Fruit fly (Drosophila melanogaster): ENCODE data around the gene CecB.

The CecB gene

DNA sequence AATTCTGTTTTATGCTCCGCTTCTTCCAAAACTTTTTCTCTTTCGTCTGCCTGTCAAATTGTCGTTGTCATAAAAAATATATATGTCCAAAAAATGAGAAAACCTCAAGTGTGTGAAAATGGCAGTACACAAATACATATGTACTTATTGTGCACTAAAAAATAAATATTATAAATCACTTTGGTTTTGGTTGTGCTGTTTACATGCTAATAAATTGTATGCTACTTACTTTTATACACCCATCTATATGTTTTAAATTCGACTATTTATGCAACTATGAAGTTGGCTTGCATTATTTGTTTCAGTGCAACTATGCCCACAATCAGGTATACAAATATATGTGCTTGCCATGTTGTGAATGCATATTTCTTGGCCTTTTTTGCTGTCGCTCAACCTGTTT is 44.0 kb upstream of the CecB start:
- TF ChIP-seq CG8159 (tag; optimal IDR thresholded peaks at IDR 0.05), result peak; percentile 81
- peak; percentile 18 for TF ChIP-seq CG14655 (GFP tag; optimal IDR thresholded peaks at IDR 0.05)
- TF ChIP-seq rn (GFP tag; IDR thresholded peaks at IDR 0.05), result no peak
- no peak for TF ChIP-seq gl (tag; optimal IDR thresholded peaks at IDR 0.05)
- 0 out of 2 replicates have a peak, but pooled peaks have one; percentile 25 for TF ChIP-seq CG10348 (GFP tag; IDR thresholded peaks at IDR 0.05)
- peak; percentile 89 for TF ChIP-seq Pif1A (GFP tag; optimal IDR thresholded peaks at IDR 0.05)
- TF ChIP-seq fd96Ca (GFP tag; IDR thresholded peaks at IDR 0.05), result no peak
- peak; percentile 81 for TF ChIP-seq CG34367 (tag; optimal IDR thresholded peaks at IDR 0.05)
- peak; percentile 74 for TF ChIP-seq CG17806 (tag; optimal IDR thresholded peaks at IDR 0.05)
- peak; percentile 49; the same call in 1 of the 3 replicates for TF ChIP-seq CG4496 (GFP tag; IDR thresholded peaks at IDR 0.05)
- TF ChIP-seq CG9948 (tag; optimal IDR thresholded peaks at IDR 0.05), result peak; percentile 72
- TF ChIP-seq Ets98B (GFP tag; IDR thresholded peaks at IDR 0.05), result no peak; the same call in 1 of the 2 replicates
- TF ChIP-seq CG13204 (GFP tag; optimal IDR thresholded peaks at IDR 0.05), result peak; percentile 44
- peak; percentile 80 for TF ChIP-seq CG15710 (tag; optimal IDR thresholded peaks at IDR 0.05)
- TF ChIP-seq D1 (tag; optimal IDR thresholded peaks at IDR 0.05), result peak; percentile 72
- peak; percentile 71 for TF ChIP-seq Pif1B (GFP tag; optimal IDR thresholded peaks at IDR 0.05)
- TF ChIP-seq CG12605 (GFP tag; IDR thresholded peaks at IDR 0.05), result peak; percentile 30; the same call in 1 of the 2 replicates
- TF ChIP-seq CG32121 (GFP tag; IDR thresholded peaks at IDR 0.05), result no peak
- TF ChIP-seq EcR (GFP tag; optimal IDR thresholded peaks at IDR 0.05), result no peak
- TF ChIP-seq CG8301 (tag; optimal IDR thresholded peaks at IDR 0.05), result peak; percentile 5
- peak; percentile 91 for TF ChIP-seq Snoo (tag; optimal IDR thresholded peaks at IDR 0.05)

DNA sequence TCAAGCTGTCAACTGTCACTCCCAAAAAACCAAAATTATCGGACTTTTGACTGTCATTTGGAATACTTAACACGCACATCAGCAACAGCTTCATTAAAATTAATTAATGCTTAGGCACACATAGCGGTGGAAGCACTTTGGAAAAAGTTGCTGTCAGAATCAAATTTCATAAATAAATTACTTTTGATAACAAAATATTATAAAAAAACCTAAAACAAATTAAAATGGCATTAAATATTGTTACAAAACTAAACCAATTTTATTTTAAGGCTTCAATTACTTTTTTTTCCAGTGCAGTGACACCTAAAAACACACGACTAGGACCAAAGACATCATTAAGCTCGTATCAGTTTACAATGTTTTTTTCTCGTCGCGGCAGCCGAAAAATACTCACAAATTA is 42.6 kb upstream of the CecB start:
- TF ChIP-seq CG9948 (tag; optimal IDR thresholded peaks at IDR 0.05) (peak; percentile 66), rn (GFP tag; IDR thresholded peaks at IDR 0.05) (no peak), Pif1B (GFP tag; optimal IDR thresholded peaks at IDR 0.05) (no peak), Pif1A (GFP tag; optimal IDR thresholded peaks at IDR 0.05) (peak; percentile 22), CG8301 (tag; optimal IDR thresholded peaks at IDR 0.05) (no peak), Snoo (tag; optimal IDR thresholded peaks at IDR 0.05) (peak; percentile 45), CG4496 (GFP tag; IDR thresholded peaks at IDR 0.05) (peak; percentile 48; the same call in 1 of the 3 replicates), gl (tag; optimal IDR thresholded peaks at IDR 0.05) (no peak), CG8159 (tag; optimal IDR thresholded peaks at IDR 0.05) (peak; percentile 75), D1 (tag; optimal IDR thresholded peaks at IDR 0.05) (peak; percentile 17), CG34367 (tag; optimal IDR thresholded peaks at IDR 0.05) (peak; percentile 51), fd96Ca (GFP tag; IDR thresholded peaks at IDR 0.05) (no peak), CG32121 (GFP tag; IDR thresholded peaks at IDR 0.05) (0 out of 2 replicates have a peak, but pooled peaks have one; percentile 30), CG12605 (GFP tag; IDR thresholded peaks at IDR 0.05) (0 out of 2 replicates have a peak, but pooled peaks have one; percentile 23), Ets98B (GFP tag; IDR thresholded peaks at IDR 0.05) (no peak; the same call in 1 of the 2 replicates), CG15710 (tag; optimal IDR thresholded peaks at IDR 0.05) (peak; percentile 67), CG10348 (GFP tag; IDR thresholded peaks at IDR 0.05) (no peak), CG13204 (GFP tag; optimal IDR thresholded peaks at IDR 0.05) (no peak), CG14655 (GFP tag; optimal IDR thresholded peaks at IDR 0.05) (peak; percentile 27), CG17806 (tag; optimal IDR thresholded peaks at IDR 0.05) (peak; percentile 61), EcR (GFP tag; optimal IDR thresholded peaks at IDR 0.05) (no peak)

DNA sequence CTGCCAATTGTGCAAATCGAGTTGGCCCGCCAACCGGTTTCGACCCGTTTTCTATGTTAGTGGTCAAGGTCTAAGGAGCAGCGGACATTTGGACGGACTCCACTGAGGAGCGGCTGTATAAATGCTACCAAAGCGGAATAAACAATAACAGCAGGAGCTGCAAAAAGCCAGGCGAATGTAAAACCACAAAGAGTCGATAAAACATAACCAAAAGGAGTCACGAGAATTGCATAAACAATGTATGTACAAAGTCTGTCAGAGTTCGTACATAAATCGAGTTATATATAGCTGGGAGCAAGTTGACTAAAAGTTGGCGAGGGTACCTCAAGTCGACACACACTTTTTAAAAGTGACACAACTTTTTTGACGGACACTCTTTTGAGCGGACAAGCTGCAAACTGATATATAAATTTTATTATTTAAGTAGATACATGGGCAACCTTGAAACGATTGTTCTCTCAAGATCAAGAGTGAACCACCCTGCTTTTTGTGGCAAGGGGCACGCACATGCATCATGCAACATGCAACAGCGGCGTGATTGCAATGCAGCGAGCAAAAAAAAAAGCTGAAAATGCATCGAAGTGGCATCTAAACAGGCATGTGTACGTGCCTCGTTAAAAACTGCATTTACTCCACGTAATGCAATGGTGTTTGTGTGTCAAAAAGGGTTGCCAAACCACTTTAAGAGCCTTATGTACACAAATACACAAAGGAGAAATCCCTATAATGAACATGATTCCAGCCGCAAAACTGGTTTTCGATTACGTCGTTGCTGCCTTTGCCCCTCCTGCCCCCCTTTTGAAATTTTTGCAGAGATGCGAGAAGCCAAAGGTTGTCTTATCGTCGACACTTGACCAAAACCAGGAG is 41.9 kb upstream of the CecB start:
- TF ChIP-seq CG12605 (GFP tag; IDR thresholded peaks at IDR 0.05) (peak; percentile 97), CG9948 (tag; optimal IDR thresholded peaks at IDR 0.05) (peak; percentile 97), D1 (tag; optimal IDR thresholded peaks at IDR 0.05) (peak; percentile 91), CG14655 (GFP tag; optimal IDR thresholded peaks at IDR 0.05) (peak; percentile 95), CG8301 (tag; optimal IDR thresholded peaks at IDR 0.05) (peak; percentile 92), Ets98B (GFP tag; IDR thresholded peaks at IDR 0.05) (peak; percentile 90), Snoo (tag; optimal IDR thresholded peaks at IDR 0.05) (peak; percentile 94), CG13204 (GFP tag; optimal IDR thresholded peaks at IDR 0.05) (peak; percentile 94), rn (GFP tag; IDR thresholded peaks at IDR 0.05) (peak; percentile 84), Pif1A (GFP tag; optimal IDR thresholded peaks at IDR 0.05) (peak; percentile 95), EcR (GFP tag; optimal IDR thresholded peaks at IDR 0.05) (peak; percentile 73), gl (tag; optimal IDR thresholded peaks at IDR 0.05) (peak; percentile 96), CG32121 (GFP tag; IDR thresholded peaks at IDR 0.05) (peak; percentile 90), CG15710 (tag; optimal IDR thresholded peaks at IDR 0.05) (peak; percentile 97), CG17806 (tag; optimal IDR thresholded peaks at IDR 0.05) (peak; percentile 97), fd96Ca (GFP tag; IDR thresholded peaks at IDR 0.05) (peak; percentile 96), CG8159 (tag; optimal IDR thresholded peaks at IDR 0.05) (peak; percentile 97), CG4496 (GFP tag; IDR thresholded peaks at IDR 0.05) (peak; percentile 97), Pif1B (GFP tag; optimal IDR thresholded peaks at IDR 0.05) (peak; percentile 98), CG34367 (tag; optimal IDR thresholded peaks at IDR 0.05) (peak; percentile 97), CG10348 (GFP tag; IDR thresholded peaks at IDR 0.05) (peak; percentile 46; the same call in 1 of the 2 replicates)

DNA sequence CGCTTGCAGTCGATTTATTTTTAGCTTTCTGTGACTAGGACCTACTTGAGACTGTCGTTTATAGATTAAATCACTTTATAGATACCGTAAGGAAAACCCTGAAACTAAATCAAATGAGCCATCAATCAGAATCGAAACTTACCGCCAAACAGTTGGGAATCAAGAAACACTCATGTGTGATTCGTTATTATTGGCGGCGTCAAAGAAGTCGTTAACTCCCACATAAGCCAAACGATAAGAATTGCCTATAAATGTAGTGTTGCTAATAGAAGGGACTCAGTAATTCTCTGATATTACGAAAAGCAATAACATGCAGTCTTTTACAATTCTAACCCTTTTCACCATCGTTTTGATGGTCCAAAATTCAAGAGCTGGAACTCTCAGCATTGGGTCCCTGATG is 39.3 kb upstream of the CecB start, which contains the start of gene CG18404:
Gene CG18404, plus strand, starts transcription at position 301 of the 400 bp plus-strand sequence.
- TF ChIP-seq CG12605 (GFP tag; IDR thresholded peaks at IDR 0.05), result no peak
- no peak for TF ChIP-seq CG17806 (tag; optimal IDR thresholded peaks at IDR 0.05)
- no peak for TF ChIP-seq CG8159 (tag; optimal IDR thresholded peaks at IDR 0.05)
- TF ChIP-seq D1 (tag; optimal IDR thresholded peaks at IDR 0.05), result no peak
- no peak for TF ChIP-seq CG4496 (GFP tag; IDR thresholded peaks at IDR 0.05)
- no peak for TF ChIP-seq CG34367 (tag; optimal IDR thresholded peaks at IDR 0.05)
- no peak for TF ChIP-seq CG10348 (GFP tag; IDR thresholded peaks at IDR 0.05)
- TF ChIP-seq Ets98B (GFP tag; IDR thresholded peaks at IDR 0.05), result no peak
- no peak for TF ChIP-seq CG8301 (tag; optimal IDR thresholded peaks at IDR 0.05)

DNA sequence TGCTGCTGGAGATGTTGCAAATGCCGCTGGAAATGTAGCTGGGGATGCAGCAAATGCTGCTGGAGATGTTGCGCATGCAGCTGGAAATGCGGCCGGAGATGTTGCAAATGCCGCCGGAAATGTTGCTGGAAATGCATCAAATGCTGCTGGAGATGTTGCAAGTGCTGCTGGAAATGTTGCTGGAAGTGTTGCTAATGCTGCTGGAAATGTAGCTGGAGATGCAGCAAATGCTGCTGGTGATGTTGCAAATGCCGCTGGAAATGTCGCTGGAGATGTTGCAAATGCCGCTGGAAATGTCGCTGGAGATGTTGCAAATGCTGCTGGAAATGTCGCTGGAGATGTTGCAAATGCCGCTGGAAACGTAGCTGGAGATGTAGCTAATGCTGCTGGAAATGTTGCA is 38.7 kb upstream of the CecB start:
- TF ChIP-seq CG34367 (tag; optimal IDR thresholded peaks at IDR 0.05) (no peak), CG8159 (tag; optimal IDR thresholded peaks at IDR 0.05) (no peak), Snoo (tag; optimal IDR thresholded peaks at IDR 0.05) (no peak), D1 (tag; optimal IDR thresholded peaks at IDR 0.05) (no peak), CG14655 (GFP tag; optimal IDR thresholded peaks at IDR 0.05) (no peak), CG10348 (GFP tag; IDR thresholded peaks at IDR 0.05) (no peak), CG13204 (GFP tag; optimal IDR thresholded peaks at IDR 0.05) (no peak), CG32121 (GFP tag; IDR thresholded peaks at IDR 0.05) (no peak), CG4496 (GFP tag; IDR thresholded peaks at IDR 0.05) (no peak), fd96Ca (GFP tag; IDR thresholded peaks at IDR 0.05) (no peak), Ets98B (GFP tag; IDR thresholded peaks at IDR 0.05) (no peak), Pif1A (GFP tag; optimal IDR thresholded peaks at IDR 0.05) (no peak), gl (tag; optimal IDR thresholded peaks at IDR 0.05) (no peak), CG15710 (tag; optimal IDR thresholded peaks at IDR 0.05) (no peak), rn (GFP tag; IDR thresholded peaks at IDR 0.05) (no peak), CG17806 (tag; optimal IDR thresholded peaks at IDR 0.05) (no peak)

Measured in whole organism, pupa.